Fruit fly (Drosophila melanogaster) ovary, adult (tissue): Measurements from ENCODE around the gene Mct1.

Source experiments
- CG17801 ChIP-seq: fragments of 200-800 bp; optimal IDR thresholded peaks from 2 replicates; lab custom pipeline; 2019; ENCODE audit warnings: missing biosample characterization, mild to moderate bottlenecking, missing genetic modification characterization, moderate library complexity; ENCODE audit not compliant: partially characterized antibody

Gene Mct1

dm6 chrX:2191896-2192295 is 2.9 kb downstream of the Mct1 start:
- no peak for TF ChIP-seq CG17801

- no peak for TF ChIP-seq CG17801
These were observed 4.2 kb downstream of the Mct1 start for dm6 chrX:2193158-2193557.

dm6 chrX:2193809-2194207 is 4.8 kb downstream of the Mct1 start, which contains the start of gene CG14053:
Gene CG14053, minus strand, starts transcription at chrX:2193909.
- TF ChIP-seq CG17801: no peak

- TF ChIP-seq CG17801: peak; percentile 24
These were observed 5.5 kb downstream of the Mct1 start for dm6 chrX:2194208-2195094.

dm6 chrX:2196086-2196732 is 7.2 kb downstream of the Mct1 start:
- peak; percentile 87 for TF ChIP-seq CG17801

dm6 chrX:2197414-2198271 is 8.7 kb downstream of the Mct1 start:
- no peak for TF ChIP-seq CG17801

dm6 chrX:2198272-2198571 is 9.2 kb downstream of the Mct1 start:
- no peak for TF ChIP-seq CG17801

- TF ChIP-seq CG17801: no peak
These were observed 10.3 kb downstream of the Mct1 start for dm6 chrX:2199303-2199702.

dm6 chrX:2203766-2204165 is 14.8 kb downstream of the Mct1 start, which contains the start of gene FarO:
Gene FarO, minus strand, starts transcription at chrX:2203866.
- no peak for TF ChIP-seq CG17801

dm6 chrX:2208641-2209241 is 19.8 kb downstream of the Mct1 start:
- no peak for TF ChIP-seq CG17801

dm6 chrX:2212327-2212820 is 23.4 kb downstream of the Mct1 start:
- TF ChIP-seq CG17801: no peak

- peak; percentile 32 for TF ChIP-seq CG17801
These were observed 24.9 kb downstream of the Mct1 start, which contains the start of gene SmydA-8 for dm6 chrX:2213759-2214406. Gene SmydA-8, minus strand, starts transcription at chrX:2213809.

- TF ChIP-seq CG17801: no peak
These were observed 29.5 kb downstream of the Mct1 start for dm6 chrX:2218455-2218854.

dm6 chrX:2219246-2219645 is 30.3 kb downstream of the Mct1 start:
- TF ChIP-seq CG17801: no peak

- no peak for TF ChIP-seq CG17801
These were observed 30.9 kb downstream of the Mct1 start for dm6 chrX:2219899-2220298.

dm6 chrX:2221598-2221997 is 32.6 kb downstream of the Mct1 start:
- TF ChIP-seq CG17801: no peak
